Worm (Caenorhabditis elegans) whole organism, L3 larva: ENCODE data around the gene Y43F8B.24.

Source experiments
- aly-2 ChIP-seq: fragments of 150-350 bp; optimal IDR thresholded peaks from 2 replicates; lab custom pipeline; 2014; ENCODE audit warnings: missing biosample characterization, missing genetic modification characterization
- ama-1 ChIP-seq: fragments of 150-350 bp; optimal IDR thresholded peaks from 2 replicates; lab custom pipeline; 2018
- elt-2 ChIP-seq: sonication (generic microtip); optimal IDR thresholded peaks from 2 replicates; lab custom pipeline; 2016; ENCODE audit warnings: missing genetic modification reagents, mild to moderate bottlenecking, missing genetic modification characterization, missing compliant biosample characterization
- fos-1 ChIP-seq: fragments of 150-350 bp; optimal IDR thresholded peaks from 2 replicates; lab custom pipeline; 2014; ENCODE audit warnings: missing biosample characterization, missing genetic modification characterization
- nhr-11 ChIP-seq: fragments of 150-350 bp; optimal IDR thresholded peaks from 2 replicates; lab custom pipeline; 2014; ENCODE audit warnings: missing biosample characterization, missing genetic modification characterization
- nhr-12 ChIP-seq: fragments of 150-350 bp; optimal IDR thresholded peaks from 2 replicates; lab custom pipeline; 2014; ENCODE audit warnings: missing biosample characterization, missing genetic modification characterization
- nhr-76 ChIP-seq: fragments of 150-350 bp; sonication (generic microtip); optimal IDR thresholded peaks from 5 replicates; lab custom pipeline; 2014; ENCODE audit warnings: missing biosample characterization, missing genetic modification characterization
- nhr-77 ChIP-seq: fragments of 150-350 bp; optimal IDR thresholded peaks from 2 replicates; lab custom pipeline; 2014; ENCODE audit warnings: missing biosample characterization, missing genetic modification characterization
- pqm-1 ChIP-seq: fragments of 150-350 bp; optimal IDR thresholded peaks from 2 replicates; lab custom pipeline; 2017; ENCODE audit warnings: missing biosample characterization, missing genetic modification characterization, inconsistent platforms
- skn-1 ChIP-seq: fragments of 150-350 bp; optimal IDR thresholded peaks from 2 replicates; lab custom pipeline; 2014; ENCODE audit warnings: missing biosample characterization, missing genetic modification characterization
- tbx-2 ChIP-seq: sonication (generic microtip); optimal IDR thresholded peaks from 2 replicates; lab custom pipeline; 2016; ENCODE audit warnings: mild to moderate bottlenecking, missing genetic modification characterization, missing compliant biosample characterization
- ztf-11 ChIP-seq: fragments of 150-350 bp; optimal IDR thresholded peaks from 2 replicates; lab custom pipeline; 2014; ENCODE audit warnings: missing biosample characterization, missing genetic modification characterization

DNA sequence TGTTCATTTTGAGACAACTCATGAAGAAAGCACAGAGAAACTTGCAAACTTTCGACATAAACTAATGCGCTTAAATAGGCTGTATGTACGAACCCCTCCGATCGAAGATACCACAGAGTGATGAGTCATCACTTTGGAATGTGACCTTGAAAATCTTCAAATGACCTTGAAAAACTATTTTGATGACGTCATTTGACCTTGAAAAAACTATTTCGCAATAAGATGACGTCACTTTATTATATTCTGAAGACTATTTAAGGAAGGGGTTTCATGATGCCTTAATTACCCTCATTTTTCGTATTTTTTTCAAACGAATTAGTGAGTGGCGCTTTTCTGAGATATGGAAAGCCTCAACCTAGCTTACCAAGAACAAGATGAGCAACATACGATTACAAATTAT, 36.1 kb upstream of the Y43F8B.24 start, which contains the start of gene C25F9.2:
- TF ChIP-seq pqm-1 (no peak), fos-1 (tag; lab: Kevin White, UChicago) (no peak), skn-1 (tag; lab: Kevin White, UChicago) (no peak), tbx-2 (no peak), elt-2 (tag; lab: Kevin White, UChicago) (no peak), ztf-11 (tag; lab: Kevin White, UChicago) (no peak), aly-2 (tag; lab: Kevin White, UChicago) (no peak), nhr-77 (tag; lab: Kevin White, UChicago) (no peak), nhr-76 (tag; lab: Kevin White, UChicago) (no peak), nhr-12 (no peak), ama-1 (lab: Kevin White, UChicago) (no peak), nhr-11 (tag; lab: Kevin White, UChicago) (no peak)
